Worm (Caenorhabditis elegans) whole organism, L3 larva: ENCODE results near the gene klp-7.

Experiments used
- ZK546.5 ChIP-seq: sonication (generic microtip); optimal IDR thresholded peaks from 2 replicates; lab custom pipeline; 2017; ENCODE audit warnings: missing biosample characterization, missing genetic modification characterization
- aly-2 ChIP-seq: fragments of 150-350 bp; optimal IDR thresholded peaks from 2 replicates; lab custom pipeline; 2014; ENCODE audit warnings: missing biosample characterization, missing genetic modification characterization
- ama-1 ChIP-seq: fragments of 150-350 bp; optimal IDR thresholded peaks from 2 replicates; lab custom pipeline; 2018
- ceh-16 ChIP-seq: sonication (generic microtip); optimal IDR thresholded peaks from 2 replicates; lab custom pipeline; 2017; ENCODE audit warnings: missing biosample characterization, missing genetic modification characterization
- ceh-28 ChIP-seq: fragments of 150-350 bp; optimal IDR thresholded peaks from 2 replicates; lab custom pipeline; 2014; ENCODE audit warnings: missing biosample characterization, missing genetic modification reagents, missing genetic modification characterization
- ceh-82 ChIP-seq: fragments of 150-350 bp; optimal IDR thresholded peaks from 2 replicates; lab custom pipeline; 2014; ENCODE audit warnings: missing biosample characterization, missing genetic modification characterization
- ceh-9 ChIP-seq: sonication (generic microtip); optimal IDR thresholded peaks from 2 replicates; lab custom pipeline; 2018; ENCODE audit warnings: missing biosample characterization, missing genetic modification characterization
- egl-27 ChIP-seq: sonication (generic microtip); optimal IDR thresholded peaks from 4 replicates; lab custom pipeline; 2017; ENCODE audit warnings: missing biosample characterization, missing genetic modification reagents, missing genetic modification characterization
- elt-2 ChIP-seq: sonication (generic microtip); optimal IDR thresholded peaks from 2 replicates; lab custom pipeline; 2016; ENCODE audit warnings: missing genetic modification reagents, mild to moderate bottlenecking, missing genetic modification characterization, missing compliant biosample characterization
- elt-3 ChIP-seq, 3 experiments: fragments of 150-350 bp in 1 of 3; sonication (generic microtip) in 2 of 3; optimal IDR thresholded peaks; 2 replicates in 2 of 3; 4 replicates in 1 of 3; lab custom pipeline; 2014 to 2017; ENCODE audit warnings: missing biosample characterization in 3 of 3, missing genetic modification characterization in 3 of 3
- eor-1 ChIP-seq, 2 experiments: fragments of 150-350 bp; optimal IDR thresholded peaks; 2 replicates each; lab custom pipeline; 2014 to 2018; ENCODE audit warnings: missing biosample characterization in 2 of 2, missing genetic modification characterization in 2 of 2
- fkh-10 ChIP-seq: sonication (generic microtip); optimal IDR thresholded peaks from 2 replicates; lab custom pipeline; 2017; ENCODE audit warnings: missing biosample characterization, missing genetic modification reagents, missing genetic modification characterization
- fkh-2 ChIP-seq: fragments of 150-350 bp; optimal IDR thresholded peaks from 2 replicates; lab custom pipeline; 2014; ENCODE audit warnings: missing biosample characterization, missing genetic modification reagents, missing genetic modification characterization
- fos-1 ChIP-seq: fragments of 150-350 bp; optimal IDR thresholded peaks from 2 replicates; lab custom pipeline; 2014; ENCODE audit warnings: missing biosample characterization, missing genetic modification characterization
- jun-1 ChIP-seq: fragments of 150-350 bp; optimal IDR thresholded peaks from 2 replicates; lab custom pipeline; 2014; ENCODE audit warnings: missing biosample characterization, missing genetic modification reagents, missing genetic modification characterization
- lin-39 ChIP-seq: fragments of 150-350 bp; optimal IDR thresholded peaks from 2 replicates; lab custom pipeline; 2018; ENCODE audit warnings: missing biosample characterization, missing genetic modification reagents, missing genetic modification characterization
- lsy-12 ChIP-seq: sonication (generic microtip); optimal IDR thresholded peaks from 2 replicates; lab custom pipeline; 2016; ENCODE audit warnings: mild to moderate bottlenecking, missing genetic modification characterization, missing compliant biosample characterization
- nfya-1 ChIP-seq: sonication (generic microtip); optimal IDR thresholded peaks from 2 replicates; lab custom pipeline; 2017; ENCODE audit warnings: missing genetic modification characterization, mild to moderate bottlenecking, missing compliant biosample characterization, antibody characterized with exemption, moderate library complexity; ENCODE audit not compliant: insufficient read depth
- nhr-11 ChIP-seq: fragments of 150-350 bp; optimal IDR thresholded peaks from 2 replicates; lab custom pipeline; 2014; ENCODE audit warnings: missing biosample characterization, missing genetic modification characterization
- nhr-12 ChIP-seq: fragments of 150-350 bp; optimal IDR thresholded peaks from 2 replicates; lab custom pipeline; 2014; ENCODE audit warnings: missing biosample characterization, missing genetic modification characterization
- nhr-23 ChIP-seq: fragments of 150-350 bp; optimal IDR thresholded peaks from 2 replicates; lab custom pipeline; 2014; ENCODE audit warnings: missing biosample characterization, missing genetic modification reagents, missing genetic modification characterization
- nhr-237 ChIP-seq: fragments of 150-350 bp; optimal IDR thresholded peaks from 2 replicates; lab custom pipeline; 2014; ENCODE audit warnings: missing biosample characterization, missing genetic modification characterization
- nhr-25 ChIP-seq: sonication (generic microtip); optimal IDR thresholded peaks from 2 replicates; lab custom pipeline; 2017; ENCODE audit warnings: missing biosample characterization, missing genetic modification characterization
- nhr-67 ChIP-seq: fragments of 150-350 bp; optimal IDR thresholded peaks from 2 replicates; lab custom pipeline; 2014; ENCODE audit warnings: missing biosample characterization, missing genetic modification characterization
- nhr-76 ChIP-seq: fragments of 150-350 bp; sonication (generic microtip); optimal IDR thresholded peaks from 5 replicates; lab custom pipeline; 2014; ENCODE audit warnings: missing biosample characterization, missing genetic modification characterization
- nhr-77 ChIP-seq: fragments of 150-350 bp; optimal IDR thresholded peaks from 2 replicates; lab custom pipeline; 2014; ENCODE audit warnings: missing biosample characterization, missing genetic modification characterization
- pha-4 ChIP-seq: fragments of 150-350 bp; optimal IDR thresholded peaks from 2 replicates; lab custom pipeline; 2014; ENCODE audit warnings: missing biosample characterization, missing genetic modification reagents, missing genetic modification characterization
- skn-1 ChIP-seq: fragments of 150-350 bp; optimal IDR thresholded peaks from 2 replicates; lab custom pipeline; 2014; ENCODE audit warnings: missing biosample characterization, missing genetic modification characterization
- snpc-4 ChIP-seq: fragments of 150-350 bp; optimal IDR thresholded peaks from 2 replicates; lab custom pipeline; 2014; ENCODE audit warnings: missing biosample characterization, missing genetic modification characterization
- tbx-2 ChIP-seq: sonication (generic microtip); optimal IDR thresholded peaks from 2 replicates; lab custom pipeline; 2016; ENCODE audit warnings: mild to moderate bottlenecking, missing genetic modification characterization, missing compliant biosample characterization
- unc-39 ChIP-seq: sonication (generic microtip); optimal IDR thresholded peaks from 4 replicates; lab custom pipeline; 2017; ENCODE audit warnings: missing biosample characterization, missing genetic modification characterization
- unc-62 ChIP-seq: fragments of 150-350 bp; sonication (generic microtip); optimal IDR thresholded peaks from 4 replicates; lab custom pipeline; 2014; ENCODE audit warnings: missing biosample characterization, missing genetic modification reagents, missing genetic modification characterization
- ztf-11 ChIP-seq: fragments of 150-350 bp; optimal IDR thresholded peaks from 2 replicates; lab custom pipeline; 2014; ENCODE audit warnings: missing biosample characterization, missing genetic modification characterization
- ztf-4 ChIP-seq: fragments of 150-350 bp; optimal IDR thresholded peaks from 2 replicates; lab custom pipeline; 2014; ENCODE audit warnings: missing biosample characterization, missing genetic modification characterization

The klp-7 gene

DNA sequence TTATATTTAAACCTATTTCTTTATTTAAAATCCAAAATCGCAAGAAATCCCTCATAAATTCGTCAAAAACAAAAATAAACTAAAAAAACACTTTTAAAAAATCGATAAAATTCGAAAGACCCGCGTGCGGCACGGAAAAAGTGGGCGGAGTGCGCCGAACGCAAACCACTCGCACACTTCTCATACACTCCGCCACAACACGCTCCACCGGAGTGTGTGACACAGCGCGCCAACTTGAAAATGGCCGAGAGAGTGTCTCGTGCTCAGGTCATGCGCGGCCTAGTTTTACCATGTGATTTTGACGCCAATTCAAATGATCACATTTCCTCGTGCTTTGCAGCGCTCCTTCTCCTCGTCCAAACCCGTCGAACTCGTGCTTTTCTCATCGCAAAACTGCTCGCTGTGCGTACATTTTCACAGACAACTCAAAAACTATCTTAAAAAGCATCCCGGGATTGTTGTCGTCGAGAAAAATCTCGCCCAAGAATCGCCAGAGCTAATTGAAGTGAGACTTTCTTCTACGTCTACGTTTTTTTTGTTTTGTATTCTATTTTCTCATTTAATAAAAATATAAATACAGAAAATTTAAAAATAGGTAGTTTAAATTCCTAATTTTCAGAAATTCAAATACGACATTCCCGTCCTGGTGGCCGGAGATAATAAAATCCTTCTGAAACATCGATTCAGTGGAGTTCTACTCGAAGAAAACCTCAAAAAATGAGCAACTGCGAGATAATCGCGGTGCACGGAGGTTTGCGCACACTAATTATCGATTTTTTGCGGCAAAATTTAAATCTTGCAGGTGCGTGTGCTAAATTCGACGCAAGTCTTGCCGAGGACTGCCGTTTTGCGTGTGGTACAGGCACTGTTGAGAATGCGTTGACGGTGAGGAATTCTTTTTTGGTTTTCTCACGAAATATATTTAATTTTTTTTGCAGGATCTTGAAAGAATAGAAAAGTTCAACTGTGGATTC, 46.4 kb upstream of the klp-7 start, which contains the start of gene tasp-1 (continued):
- TF ChIP-seq tbx-2 (tag; lab: Kevin White, UChicago) (peak; percentile 97), nhr-25 (tag; lab: Kevin White, UChicago) (peak; percentile 100), elt-3 (tag; optimal IDR thresholded peaks at IDR 0.05; lab: Kevin White, UChicago) (peak; percentile 97 to 100 (median 97)), ztf-11 (tag; lab: Kevin White, UChicago) (peak; percentile 76), ceh-16 (peak; percentile 77), nhr-11 (tag; lab: Kevin White, UChicago) (peak; percentile 100)
- TF ChIP-seq, all 47 proteins: peak for 44

DNA sequence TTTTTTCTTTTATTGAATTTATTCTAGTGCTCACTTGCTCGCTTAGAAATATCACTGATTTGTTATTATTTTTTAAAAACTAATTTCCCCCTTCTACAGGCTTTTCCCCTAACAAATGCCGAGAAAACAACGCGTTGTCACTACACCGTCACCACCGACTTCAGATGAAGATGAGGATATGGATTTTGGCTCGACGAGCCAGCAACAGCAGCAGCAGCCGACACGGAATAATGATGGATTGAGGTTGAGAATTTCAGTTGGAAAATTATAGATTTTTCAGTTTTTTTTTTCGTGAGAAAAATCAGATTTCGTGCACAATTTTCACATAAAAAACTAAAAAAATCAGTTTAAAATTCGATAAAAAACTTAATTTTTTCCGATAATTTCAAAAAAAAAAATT, 42.7 kb upstream of the klp-7 start, which contains the start of gene dpy-28:
TSS of gene dpy-28 (plus strand) at position 100 of the 400 bp plus-strand sequence.
- TF ChIP-seq lsy-12 (tag; lab: Kevin White, UChicago) (peak; percentile 23), ama-1 (peak; percentile 66), elt-2 (tag; lab: Kevin White, UChicago) (peak; percentile 5), nhr-23 (tag; lab: Kevin White, UChicago) (no peak), nhr-12 (tag; lab: Kevin White, UChicago) (no peak), fkh-2 (no peak)
- TF ChIP-seq, all 47 proteins: peak for 3

DNA sequence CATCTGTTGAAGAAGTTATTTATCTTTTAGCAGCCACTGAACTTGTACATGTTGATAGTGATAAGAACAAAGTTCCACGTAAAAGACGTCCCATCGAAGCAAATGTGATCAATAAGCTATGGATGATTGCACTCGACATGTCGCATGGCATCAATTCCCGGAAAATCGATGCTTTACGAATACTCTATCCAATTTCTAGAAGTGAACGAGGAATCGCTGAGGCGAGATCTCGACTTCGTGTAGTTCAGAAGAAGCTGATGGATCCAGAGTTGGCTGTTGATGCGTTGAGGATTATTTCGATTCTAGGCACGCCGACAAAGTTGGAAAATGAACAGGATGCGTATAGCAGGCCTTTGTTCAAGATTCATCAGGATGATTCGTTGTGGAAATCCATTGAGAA, 36.0 kb upstream of the klp-7 start:
- TF ChIP-seq egl-27 (tag; lab: Kevin White, UChicago) = no peak

DNA sequence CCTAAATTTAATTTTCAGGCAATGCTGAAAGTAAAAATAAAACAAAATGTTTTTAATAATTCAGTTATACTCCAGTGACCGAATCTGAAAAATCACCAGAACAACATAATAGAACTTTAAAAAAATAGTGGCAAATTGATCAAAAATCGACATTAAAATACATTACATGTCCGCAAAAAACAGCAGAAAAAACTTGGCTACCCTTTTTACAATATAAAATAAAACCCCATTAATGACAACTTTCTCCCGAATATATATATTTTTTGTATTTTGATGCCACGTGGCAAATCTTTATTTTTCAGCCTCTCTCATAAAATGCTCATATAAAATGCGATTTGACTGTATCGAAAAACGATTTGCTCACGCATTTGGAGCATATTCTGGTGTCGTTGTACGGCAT, 24.2 kb upstream of the klp-7 start, which contains the start of gene ptr-19:
TSS of gene ptr-19 (plus strand) at position 301 of the 400 bp plus-strand sequence.
- TF ChIP-seq pha-4 (tag; lab: Kevin White, UChicago) (no peak), eor-1 (tag; optimal IDR thresholded peaks at IDR 0.05; lab: Kevin White, UChicago) (no peak), nhr-237 (tag; lab: Kevin White, UChicago) (no peak), elt-3 (tag; optimal IDR thresholded peaks at IDR 0.05; lab: Kevin White, UChicago) (no peak), ceh-9 (tag; lab: Kevin White, UChicago) (no peak), jun-1 (tag; lab: Kevin White, UChicago) (no peak), lin-39 (no peak), snpc-4 (tag; lab: Kevin White, UChicago) (no peak), skn-1 (no peak), unc-62 (no peak), nhr-12 (tag; lab: Kevin White, UChicago) (no peak), nhr-67 (no peak), ceh-82 (no peak)

DNA sequence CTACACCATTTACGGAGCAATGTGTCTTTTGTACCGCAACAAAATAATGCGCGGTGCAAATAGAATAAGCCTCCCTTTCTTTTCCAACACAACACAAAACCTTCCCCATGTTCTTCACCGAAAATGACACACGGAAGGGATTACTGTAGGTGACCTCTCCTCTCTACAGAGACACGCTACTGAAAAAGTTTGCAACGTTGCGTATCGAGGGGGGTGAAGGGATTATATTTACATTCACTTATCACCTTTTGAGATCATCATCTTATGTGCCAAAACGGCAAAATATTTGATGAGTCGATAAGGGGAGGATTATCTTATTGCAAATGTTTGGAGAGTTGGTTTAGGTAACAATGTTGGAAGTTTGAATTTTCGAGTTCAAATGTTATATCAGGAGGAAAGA, 22.7 kb upstream of the klp-7 start:
- TF ChIP-seq nhr-77 (tag; lab: Kevin White, UChicago) = no peak
- TF ChIP-seq, all 47 proteins: peak for 0

DNA sequence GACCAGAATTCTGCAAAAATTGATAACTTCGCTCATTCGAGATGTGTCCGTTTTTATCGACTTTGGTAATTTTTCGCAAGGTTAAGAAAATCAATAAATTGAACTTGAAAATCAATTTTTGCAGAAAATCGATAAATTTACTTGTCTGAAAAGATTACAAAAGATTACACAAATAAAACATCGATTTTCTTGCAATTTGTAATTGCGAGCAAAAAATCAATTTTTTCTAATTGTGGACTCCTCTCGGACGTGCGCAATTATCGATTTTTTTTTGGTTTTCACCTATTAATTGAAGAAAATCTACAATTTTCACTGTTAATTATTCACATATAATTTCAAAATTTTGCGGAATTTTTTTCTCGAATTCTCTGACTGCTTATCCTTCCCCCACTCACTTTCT, 14.5 kb upstream of the klp-7 start:
- TF ChIP-seq ceh-28 (peak; percentile 73), nhr-76 (tag; lab: Kevin White, UChicago) (no peak)

DNA sequence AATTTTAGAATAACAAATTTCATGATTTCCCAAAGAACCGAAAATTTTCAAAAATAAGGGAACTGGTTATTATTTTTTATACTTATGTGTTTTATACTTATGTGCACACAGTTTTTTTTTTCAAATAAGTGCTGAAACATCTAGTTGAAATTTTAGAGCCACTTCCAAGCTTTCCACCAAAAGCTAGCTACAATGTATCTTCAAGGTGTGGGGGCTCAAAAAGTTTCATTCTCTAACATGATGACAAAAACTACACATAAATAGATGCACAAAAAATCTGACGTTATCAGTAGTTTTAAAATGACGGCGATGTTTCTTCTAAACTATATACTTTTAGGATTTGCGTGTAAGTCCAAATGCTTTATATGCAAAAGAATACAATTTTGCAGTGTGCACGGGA, 11.7 kb upstream of the klp-7 start, which contains the start of gene clec-163:
TSS of gene clec-163 (plus strand) at position 301 of the 400 bp plus-strand sequence.
- TF ChIP-seq nhr-67 (no peak), nhr-12 (tag; lab: Kevin White, UChicago) (no peak), fkh-10 (no peak), jun-1 (tag; lab: Kevin White, UChicago) (no peak), egl-27 (tag; lab: Kevin White, UChicago) (no peak), ztf-4 (tag; lab: Kevin White, UChicago) (no peak), ZK546.5 (tag; lab: Kevin White, UChicago) (no peak), fos-1 (tag; lab: Kevin White, UChicago) (no peak), nhr-237 (tag; lab: Kevin White, UChicago) (no peak), elt-3 (tag; optimal IDR thresholded peaks at IDR 0.05; lab: Kevin White, UChicago) (no peak), aly-2 (tag; lab: Kevin White, UChicago) (no peak), nfya-1 (tag; lab: Kevin White, UChicago) (no peak), ceh-16 (no peak), snpc-4 (tag; lab: Kevin White, UChicago) (no peak), eor-1 (tag; optimal IDR thresholded peaks at IDR 0.05; lab: Kevin White, UChicago) (no peak), fkh-2 (no peak), nhr-77 (tag; lab: Kevin White, UChicago) (no peak), ceh-28 (no peak), unc-39 (no peak), lin-39 (no peak)
